Fruit fly (Drosophila melanogaster) whole organism, embryonic: Measurements from ENCODE around the gene CG11470.
A peak's percentile ranks its signal among the peaks of the same experiment; 100 is the strongest.

ENCODE experiments used
- ATbp ChIP-seq: fragments of 200-800 bp; sonication (Bioruptor generic); optimal IDR thresholded peaks from 2 replicates; lab custom pipeline; 2017; ENCODE audit warnings: missing biosample characterization, mild to moderate bottlenecking, missing genetic modification characterization, missing genetic modification reagents
- Aef1 ChIP-seq: fragments of 200-800 bp; sonication (Bioruptor generic); IDR thresholded peaks from 3 replicates; pipeline ENCODE4 v1.3.6; 2022; ENCODE audit warnings: missing biosample characterization, missing genetic modification characterization
- CG10209 ChIP-seq: fragments of 200-800 bp; sonication (Bioruptor generic); optimal IDR thresholded peaks from 3 replicates; lab custom pipeline; 2017; ENCODE audit warnings: missing biosample characterization, mild to moderate bottlenecking, missing genetic modification characterization, missing genetic modification reagents
- CG10267 ChIP-seq: fragments of 200-800 bp; sonication (Bioruptor generic); optimal IDR thresholded peaks from 2 replicates; lab custom pipeline; 2018; ENCODE audit warnings: missing biosample characterization, mild to moderate bottlenecking, missing genetic modification characterization, moderate library complexity
- CG10959 ChIP-seq: fragments of 200-800 bp; sonication (Bioruptor generic); IDR thresholded peaks from 2 replicates; pipeline ENCODE4 v1.3.6; 2022; ENCODE audit warnings: missing biosample characterization, missing genetic modification characterization
- CG11723 ChIP-seq: fragments of 200-800 bp; sonication (Bioruptor generic); optimal IDR thresholded peaks from 2 replicates; lab custom pipeline; 2017; ENCODE audit warnings: missing biosample characterization, mild to moderate bottlenecking, missing genetic modification characterization
- CG13296 ChIP-seq: fragments of 200-800 bp; sonication (Bioruptor generic); optimal IDR thresholded peaks from 3 replicates; lab custom pipeline; 2018; ENCODE audit warnings: missing biosample characterization, mild to moderate bottlenecking, missing genetic modification characterization
- CG13424 ChIP-seq: fragments of 200-800 bp; sonication (Bioruptor generic); optimal IDR thresholded peaks from 2 replicates; lab custom pipeline; 2019; ENCODE audit warnings: missing biosample characterization, mild to moderate bottlenecking, missing genetic modification characterization, moderate library complexity
- CG15696 ChIP-seq: fragments of 200-800 bp; sonication (Bioruptor generic); optimal IDR thresholded peaks from 2 replicates; lab custom pipeline; 2019; ENCODE audit warnings: missing biosample characterization, mild to moderate bottlenecking, missing genetic modification characterization, moderate library complexity
- CG1647 ChIP-seq: fragments of 200-800 bp; sonication (Bioruptor generic); optimal IDR thresholded peaks from 3 replicates; lab custom pipeline; 2016; ENCODE audit warnings: missing biosample characterization, missing genetic modification characterization
- CG16813 ChIP-seq: fragments of 200-800 bp; sonication (Bioruptor generic); IDR thresholded peaks from 3 replicates; pipeline ENCODE4 v1.3.6; 2022; ENCODE audit warnings: missing biosample characterization, missing genetic modification characterization; ENCODE audit not compliant: partially characterized antibody
- CG17328 ChIP-seq: fragments of 200-800 bp; sonication (Bioruptor generic); IDR thresholded peaks from 2 replicates; pipeline ENCODE4 v1.3.6; 2022; ENCODE audit warnings: missing biosample characterization, missing genetic modification characterization
- CG17568 ChIP-seq: fragments of 200-800 bp; sonication (Bioruptor generic); optimal IDR thresholded peaks from 2 replicates; lab custom pipeline; 2018; ENCODE audit warnings: missing biosample characterization, mild to moderate bottlenecking, missing genetic modification characterization, moderate library complexity
- CG17612 ChIP-seq: fragments of 200-800 bp; sonication (Bioruptor generic); IDR thresholded peaks from 2 replicates; pipeline ENCODE4 v1.3.6; 2022; ENCODE audit warnings: missing biosample characterization, missing genetic modification characterization
- CG18262 ChIP-seq: fragments of 200-800 bp; optimal IDR thresholded peaks from 3 replicates; lab custom pipeline; 2019; ENCODE audit warnings: missing biosample characterization, mild to moderate bottlenecking, missing genetic modification characterization, moderate library complexity
- CG1832 ChIP-seq: fragments of 200-800 bp; sonication (Bioruptor generic); optimal IDR thresholded peaks from 2 replicates; lab custom pipeline; 2017; ENCODE audit warnings: missing biosample characterization, mild to moderate bottlenecking, missing genetic modification characterization, inconsistent platforms
- CG18599 ChIP-seq: fragments of 200-800 bp; sonication (Bioruptor generic); optimal IDR thresholded peaks from 3 replicates; lab custom pipeline; 2017; ENCODE audit warnings: missing biosample characterization, missing genetic modification characterization, mild to moderate bottlenecking, moderate library complexity, missing genetic modification reagents
- CG2678 ChIP-seq: fragments of 200-800 bp; sonication (Bioruptor generic); optimal IDR thresholded peaks from 3 replicates; lab custom pipeline; 2019; ENCODE audit warnings: missing biosample characterization, mild to moderate bottlenecking, missing genetic modification characterization, moderate library complexity
- CG2712 ChIP-seq: fragments of 200-800 bp; optimal IDR thresholded peaks from 3 replicates; lab custom pipeline; 2019; ENCODE audit warnings: missing biosample characterization, mild to moderate bottlenecking, missing genetic modification characterization, moderate library complexity
- CG2875 ChIP-seq: fragments of 200-800 bp; sonication (Bioruptor generic); optimal IDR thresholded peaks from 2 replicates; lab custom pipeline; 2017; ENCODE audit warnings: missing biosample characterization, mild to moderate bottlenecking, missing genetic modification characterization, missing genetic modification reagents
- CG31388 ChIP-seq: fragments of 200-800 bp; sonication (Bioruptor generic); optimal IDR thresholded peaks from 2 replicates; lab custom pipeline; 2016; ENCODE audit warnings: missing biosample characterization, missing genetic modification characterization
- CG31441 ChIP-seq: fragments of 200-800 bp; sonication (Bioruptor generic); IDR thresholded peaks from 2 replicates; pipeline ENCODE4 v1.3.6; 2022; ENCODE audit warnings: missing biosample characterization, missing genetic modification characterization
- CG32532 ChIP-seq: fragments of 200-800 bp; sonication (Bioruptor generic); IDR thresholded peaks from 2 replicates; pipeline ENCODE4 v1.3.6; 2022; ENCODE audit warnings: missing biosample characterization, missing genetic modification characterization
- CG8388 ChIP-seq: fragments of 200-800 bp; sonication (Bioruptor generic); optimal IDR thresholded peaks from 2 replicates; lab custom pipeline; 2019; ENCODE audit warnings: missing biosample characterization, mild to moderate bottlenecking, missing genetic modification characterization, moderate library complexity
- CG8924 ChIP-seq: fragments of 200-800 bp; optimal IDR thresholded peaks from 3 replicates; lab custom pipeline; 2019; ENCODE audit warnings: missing biosample characterization, mild to moderate bottlenecking, missing genetic modification characterization, moderate library complexity
- D19A ChIP-seq: fragments of 200-800 bp; optimal IDR thresholded peaks from 3 replicates; lab custom pipeline; 2019; ENCODE audit warnings: missing biosample characterization, mild to moderate bottlenecking, missing genetic modification characterization, moderate library complexity
- HLH4C ChIP-seq: fragments of 200-800 bp; sonication (Bioruptor generic); IDR thresholded peaks from 3 replicates; pipeline ENCODE4 v1.3.6; 2022; ENCODE audit warnings: missing biosample characterization, missing genetic modification characterization; ENCODE audit not compliant: partially characterized antibody
- Hr51 ChIP-seq, 2 experiments: fragments of 200-800 bp; sonication (Bioruptor generic); optimal IDR thresholded peaks; 2 replicates in 1 of 2; 3 replicates in 1 of 2; lab custom pipeline; 2016 to 2018; ENCODE audit warnings: missing biosample characterization in 2 of 2, missing genetic modification characterization in 2 of 2, mild to moderate bottlenecking in 1 of 2, moderate library complexity in 1 of 2
- Sox100B ChIP-seq: fragments of 200-800 bp; sonication (Bioruptor generic); optimal IDR thresholded peaks from 3 replicates; lab custom pipeline; 2018; ENCODE audit warnings: missing biosample characterization, mild to moderate bottlenecking, missing genetic modification characterization
- bab2 ChIP-seq: fragments of 200-800 bp; sonication (Bioruptor generic); optimal IDR thresholded peaks from 2 replicates; lab custom pipeline; 2016; ENCODE audit warnings: missing biosample characterization, missing genetic modification characterization
- bcd ChIP-seq: fragments of 200-800 bp; sonication (Bioruptor generic); optimal IDR thresholded peaks from 2 replicates; lab custom pipeline; 2017; ENCODE audit warnings: missing biosample characterization, mild to moderate bottlenecking, missing genetic modification characterization
- bsh ChIP-seq, 2 experiments: fragments of 200-800 bp; sonication (Bioruptor generic); optimal IDR thresholded peaks; 2 replicates each; lab custom pipeline; 2017 to 2018; ENCODE audit warnings: mild to moderate bottlenecking in 2 of 2, missing biosample characterization in 2 of 2, missing genetic modification characterization in 2 of 2, moderate library complexity in 1 of 2
- cad ChIP-seq: fragments of >200 bp; optimal IDR thresholded peaks from 2 replicates; lab custom pipeline; 2017; ENCODE audit warnings: missing biosample characterization, missing genetic modification characterization
- caup ChIP-seq: fragments of 200-800 bp; sonication (Bioruptor generic); optimal IDR thresholded peaks from 3 replicates; lab custom pipeline; 2017; ENCODE audit warnings: missing biosample characterization, mild to moderate bottlenecking, missing genetic modification characterization, moderate library complexity; ENCODE audit not compliant: severe bottlenecking
- chinmo ChIP-seq: fragments of 200-800 bp; sonication (Bioruptor generic); IDR thresholded peaks from 4 replicates; pipeline ENCODE4 v1.3.6; 2022; ENCODE audit warnings: missing biosample characterization, missing genetic modification characterization; ENCODE audit not compliant: partially characterized antibody
- corto ChIP-seq: fragments of 200-800 bp; sonication (Bioruptor generic); optimal IDR thresholded peaks from 2 replicates; lab custom pipeline; 2016; ENCODE audit warnings: missing biosample characterization, mild to moderate bottlenecking, missing genetic modification characterization, moderate library complexity
- dmrt99B ChIP-seq: fragments of 200-800 bp; sonication (Bioruptor generic); optimal IDR thresholded peaks from 2 replicates; lab custom pipeline; 2018; ENCODE audit warnings: missing biosample characterization, mild to moderate bottlenecking, missing genetic modification characterization, moderate library complexity
- ewg ChIP-seq: fragments of 200-800 bp; sonication (Bioruptor generic); optimal IDR thresholded peaks from 3 replicates; lab custom pipeline; 2017; ENCODE audit warnings: mild to moderate bottlenecking, missing biosample characterization, missing genetic modification reagents, missing genetic modification characterization
- nau ChIP-seq: fragments of 200-800 bp; sonication (Bioruptor generic); optimal IDR thresholded peaks from 3 replicates; lab custom pipeline; 2017; ENCODE audit warnings: missing biosample characterization, mild to moderate bottlenecking, missing genetic modification characterization, missing genetic modification reagents
- pb ChIP-seq: fragments of 200-800 bp; sonication (Bioruptor generic); optimal IDR thresholded peaks from 3 replicates; lab custom pipeline; 2016; ENCODE audit warnings: missing biosample characterization, missing genetic modification characterization
- pita ChIP-seq: fragments of 200-800 bp; sonication (Bioruptor generic); optimal IDR thresholded peaks from 2 replicates; lab custom pipeline; 2017; ENCODE audit warnings: missing biosample characterization, mild to moderate bottlenecking, missing genetic modification characterization
- pros ChIP-seq: fragments of 200-800 bp; sonication (Bioruptor generic); optimal IDR thresholded peaks from 3 replicates; lab custom pipeline; 2019; ENCODE audit warnings: missing biosample characterization, mild to moderate bottlenecking, missing genetic modification characterization, moderate library complexity
- ro ChIP-seq: fragments of 200-800 bp; sonication (Bioruptor generic); IDR thresholded peaks from 2 replicates; pipeline ENCODE4 v1.3.6; 2022; ENCODE audit warnings: missing biosample characterization, missing genetic modification characterization
- row ChIP-seq: fragments of 200-800 bp; sonication (Bioruptor generic); IDR thresholded peaks from 3 replicates; pipeline ENCODE4 v1.3.6; 2022; ENCODE audit warnings: missing biosample characterization, missing genetic modification characterization
- so ChIP-seq: fragments of 200-800 bp; sonication (Bioruptor generic); IDR thresholded peaks from 3 replicates; pipeline ENCODE4 v1.3.6; 2022; ENCODE audit warnings: missing biosample characterization, missing genetic modification characterization
- stc ChIP-seq: fragments of 200-800 bp; sonication (Bioruptor generic); IDR thresholded peaks from 2 replicates; pipeline ENCODE4 v1.3.6; 2022; ENCODE audit warnings: missing biosample characterization, missing genetic modification characterization
- trh ChIP-seq: fragments of 200-800 bp; sonication (Bioruptor generic); optimal IDR thresholded peaks from 2 replicates; lab custom pipeline; 2016; ENCODE audit warnings: missing biosample characterization, missing genetic modification characterization
- twi ChIP-seq: fragments of 200-800 bp; optimal IDR thresholded peaks from 2 replicates; lab custom pipeline; 2019; ENCODE audit warnings: missing biosample characterization, mild to moderate bottlenecking, missing genetic modification characterization, moderate library complexity
- unpg ChIP-seq: fragments of 200-800 bp; sonication (Bioruptor generic); optimal IDR thresholded peaks from 3 replicates; lab custom pipeline; 2018; ENCODE audit warnings: missing biosample characterization, mild to moderate bottlenecking, missing genetic modification characterization, moderate library complexity

Gene CG11470

dm6 chr3R:29581420-29581819, 8.1 kb downstream of the CG11470 start (continued):
- TF ChIP-seq CG1832 (GFP tag; lab: Kevin White, UChicago), result no peak
- TF ChIP-seq D19A (tag; lab: Kevin White, UChicago), result peak; percentile 62
- TF ChIP-seq bcd, result peak; percentile 25
- TF ChIP-seq CG2712 (tag; lab: Kevin White, UChicago), result peak; percentile 77
- no peak for TF ChIP-seq corto (GFP tag; lab: Kevin White, UChicago)
- TF ChIP-seq CG10267, result peak; percentile 60
- TF ChIP-seq ro (GFP tag; lab: Robert Waterston, UW), result no peak
- TF ChIP-seq CG10209 (GFP tag; lab: Kevin White, UChicago), result peak; percentile 37
- no peak for TF ChIP-seq bab2 (GFP tag; lab: Kevin White, UChicago)
- no peak for TF ChIP-seq CG32532 (GFP tag; lab: Robert Waterston, UW)
- TF ChIP-seq CG8924 (tag; lab: Kevin White, UChicago), result peak; percentile 62
- peak; percentile 37 for TF ChIP-seq ATbp (GFP tag; lab: Kevin White, UChicago)
- no peak for TF ChIP-seq CG31388 (GFP tag; lab: Kevin White, UChicago)
- peak; percentile 6 for TF ChIP-seq ewg (GFP tag; lab: Kevin White, UChicago)
- no peak for TF ChIP-seq CG17612 (GFP tag; lab: Robert Waterston, UW)
- peak; percentile 69 for TF ChIP-seq CG18599 (GFP tag; lab: Kevin White, UChicago)
- TF ChIP-seq CG16813, result no peak
- TF ChIP-seq CG8388 (GFP tag; lab: Kevin White, UChicago), result peak; percentile 28
- no peak for TF ChIP-seq trh (GFP tag; lab: Kevin White, UChicago)
- no peak for TF ChIP-seq HLH4C
- no peak for TF ChIP-seq Aef1 (GFP tag; lab: Robert Waterston, UW)
- peak; percentile 3 for TF ChIP-seq twi (tag; lab: Kevin White, UChicago)
- peak; percentile 73 for TF ChIP-seq CG18262 (tag; lab: Kevin White, UChicago)
- TF ChIP-seq bsh (GFP tag; optimal IDR thresholded peaks at IDR 0.05; lab: Kevin White, UChicago), result peak in 1 of 2 experiments; percentile 66
- peak; percentile 7 for TF ChIP-seq CG2875 (GFP tag; lab: Kevin White, UChicago)
- TF ChIP-seq dmrt99B (tag; lab: Kevin White, UChicago), result peak; percentile 69
- peak; percentile 8 for TF ChIP-seq caup (GFP tag; lab: Kevin White, UChicago)
- TF ChIP-seq pros (GFP tag; lab: Kevin White, UChicago), result peak; percentile 36
- no peak for TF ChIP-seq nau (GFP tag; lab: Kevin White, UChicago)
- peak; percentile 79 for TF ChIP-seq row (GFP tag; lab: Robert Waterston, UW)
- peak; percentile 39 for TF ChIP-seq unpg
- TF ChIP-seq stc (GFP tag; lab: Robert Waterston, UW), result no peak
- TF ChIP-seq pita (GFP tag; lab: Kevin White, UChicago), result no peak
- no peak for TF ChIP-seq cad (GFP tag; lab: Kevin White, UChicago)
- no peak for TF ChIP-seq CG1647 (GFP tag; lab: Kevin White, UChicago)
- TF ChIP-seq CG15696 (tag; lab: Kevin White, UChicago), result peak; percentile 56
- no peak for TF ChIP-seq pb
- TF ChIP-seq so (GFP tag; lab: Robert Waterston, UW), result no peak
- TF ChIP-seq CG10959 (GFP tag; lab: Robert Waterston, UW), result no peak
- peak; percentile 71 for TF ChIP-seq CG2678 (tag; lab: Kevin White, UChicago)
- TF ChIP-seq chinmo, result no peak
- peak; percentile 43; the same call in 1 of the 2 replicates for TF ChIP-seq CG17328 (GFP tag; lab: Robert Waterston, UW)
- TF ChIP-seq CG13424 (tag; lab: Kevin White, UChicago), result peak; percentile 62
- peak in 1 of 2 experiments; percentile 57 for TF ChIP-seq Hr51 (GFP tag; optimal IDR thresholded peaks at IDR 0.05; lab: Kevin White, UChicago)
- TF ChIP-seq CG13296 (GFP tag; lab: Kevin White, UChicago), result peak; percentile 12
- TF ChIP-seq Sox100B, result peak; percentile 50
- peak; percentile 21 for TF ChIP-seq CG17568 (GFP tag; lab: Kevin White, UChicago)
- TF ChIP-seq CG31441, result peak; percentile 57
- TF ChIP-seq CG11723 (GFP tag; lab: Kevin White, UChicago), result peak; percentile 6
